Fruit fly (Drosophila melanogaster) whole organism: ENCODE data around the gene atms.

Experiments
- CG8478 ChIP-seq: fragments of >200 bp; optimal IDR thresholded peaks from 2 replicates; lab custom pipeline; 2018; ENCODE audit warnings: inconsistent platforms
- Dll ChIP-seq: fragments of >200 bp; optimal IDR thresholded peaks from 2 replicates; lab custom pipeline; 2017
- EcR ChIP-seq, 2 experiments: fragments of >200 bp; optimal IDR thresholded peaks; 2 replicates each; lab custom pipeline; 2017; ENCODE audit warnings: missing biosample characterization in 2 of 2, missing genetic modification characterization in 2 of 2, missing genetic modification reagents in 2 of 2
- psq ChIP-seq: fragments of >200 bp; optimal IDR thresholded peaks from 2 replicates; lab custom pipeline; 2017
- usp ChIP-seq: fragments of >200 bp; optimal IDR thresholded peaks from 2 replicates; lab custom pipeline; 2017; ENCODE audit warnings: missing biosample characterization, missing genetic modification characterization, mixed read lengths

- TF ChIP-seq usp (GFP tag; lab: Kevin White, UChicago): no peak
- peak; percentile 76 to 78 for TF ChIP-seq EcR (GFP tag; optimal IDR thresholded peaks at IDR 0.05; lab: Kevin White, UChicago)
- TF ChIP-seq Dll (lab: Kevin White, UChicago): no peak
- no peak for TF ChIP-seq psq (lab: Kevin White, UChicago)
- TF ChIP-seq CG8478 (lab: Kevin White, UChicago): no peak
Observed at dm6 chr3R:4806318-4806757, 56.5 kb downstream of the atms start.
